Worm (Caenorhabditis elegans) whole organism, midembryonic: ENCODE results near the gene lgc-46.

ENCODE experiments used
- T22C8.4 ChIP-seq: fragments of 200-800 bp; sonication (Bioruptor generic); IDR thresholded peaks from 2 replicates; pipeline ENCODE4 v1.3.6; 2022; ENCODE audit warnings: missing genetic modification characterization, missing compliant biosample characterization
- cog-1 ChIP-seq: sonication (generic microtip); optimal IDR thresholded peaks from 2 replicates; lab custom pipeline; 2016; ENCODE audit warnings: missing genetic modification characterization, missing compliant biosample characterization
- flt-1 ChIP-seq: fragments of 200-800 bp; sonication (Bioruptor generic); IDR thresholded peaks from 2 replicates; pipeline ENCODE4 v1.3.6; 2022; ENCODE audit warnings: missing genetic modification characterization, missing compliant biosample characterization
- klf-2 ChIP-seq: fragments of 200-800 bp; sonication (Bioruptor generic); conservative IDR thresholded peaks from 2 replicates; pipeline ENCODE4 v1.3.6; 2022; ENCODE audit warnings: missing genetic modification reagents, missing genetic modification characterization, missing compliant biosample characterization
- med-1 ChIP-seq: sonication (generic microtip); optimal IDR thresholded peaks from 2 replicates; lab custom pipeline; 2017; ENCODE audit warnings: missing genetic modification characterization, mild to moderate bottlenecking, missing compliant biosample characterization, antibody characterized with exemption, missing genetic modification reagents; ENCODE audit not compliant: insufficient read depth
- ref-1 ChIP-seq: fragments of 200-800 bp; sonication (Bioruptor generic); conservative IDR thresholded peaks from 2 replicates; pipeline ENCODE4 v1.3.6; 2022; ENCODE audit warnings: missing genetic modification reagents, missing genetic modification characterization, missing compliant biosample characterization
- tab-1 ChIP-seq: fragments of 200-800 bp; sonication (Bioruptor generic); IDR thresholded peaks from 2 replicates; pipeline ENCODE4 v1.3.6; 2022; ENCODE audit warnings: missing genetic modification characterization, missing compliant biosample characterization
- ztf-23 ChIP-seq: fragments of 200-800 bp; sonication (Bioruptor generic); IDR thresholded peaks from 2 replicates; pipeline ENCODE4 v1.3.6; 2022; ENCODE audit warnings: missing genetic modification reagents, missing genetic modification characterization, missing compliant biosample characterization
- ztf-29 ChIP-seq: fragments of 200-800 bp; sonication (Bioruptor generic); IDR thresholded peaks from 2 replicates; pipeline ENCODE4 v1.3.6; 2022; ENCODE audit warnings: missing genetic modification reagents, missing genetic modification characterization, missing compliant biosample characterization

Gene lgc-46

ce11 chrIII:1135925-1136324, at the start of gene lgc-46:
Gene lgc-46, minus strand, starts transcription at chrIII:1136025.
- TF ChIP-seq ztf-23 (GFP tag; lab: Robert Waterston, UW) (no peak), ref-1 (GFP tag; lab: Robert Waterston, UW) (no peak), tab-1 (GFP tag; lab: Robert Waterston, UW) (no peak), med-1 (GFP tag; lab: Kevin White, UChicago) (no peak), cog-1 (tag; lab: Kevin White, UChicago) (no peak), klf-2 (no peak), flt-1 (GFP tag; lab: Robert Waterston, UW) (no peak), T22C8.4 (GFP tag; lab: Robert Waterston, UW) (no peak), ztf-29 (GFP tag; lab: Robert Waterston, UW) (no peak)

ce11 chrIII:1181756-1182155, 45.9 kb upstream of the lgc-46 start, which contains the start of gene nspg-8:
Gene nspg-8, plus strand, starts transcription at chrIII:1182056.
- TF ChIP-seq tab-1 (GFP tag; lab: Robert Waterston, UW) (no peak), klf-2 (no peak), ref-1 (GFP tag; lab: Robert Waterston, UW) (no peak), med-1 (GFP tag; lab: Kevin White, UChicago) (no peak), T22C8.4 (GFP tag; lab: Robert Waterston, UW) (no peak), ztf-23 (GFP tag; lab: Robert Waterston, UW) (no peak), ztf-29 (GFP tag; lab: Robert Waterston, UW) (no peak), cog-1 (tag; lab: Kevin White, UChicago) (no peak), flt-1 (GFP tag; lab: Robert Waterston, UW) (no peak)

- TF ChIP-seq flt-1 (GFP tag; lab: Robert Waterston, UW) = no peak
- TF ChIP-seq med-1 (GFP tag; lab: Kevin White, UChicago) = no peak
Measured at ce11 chrIII:1179006-1179405, 43.2 kb upstream of the lgc-46 start.

- TF ChIP-seq T22C8.4 (GFP tag; lab: Robert Waterston, UW) (no peak), cog-1 (tag; lab: Kevin White, UChicago) (no peak), flt-1 (GFP tag; lab: Robert Waterston, UW) (no peak), klf-2 (no peak), ztf-29 (GFP tag; lab: Robert Waterston, UW) (no peak)
Measured at ce11 chrIII:1176080-1176608, 40.3 kb upstream of the lgc-46 start, which contains the start of gene eak-3. Gene eak-3, minus strand, starts transcription at chrIII:1176558.

- TF ChIP-seq tab-1 (GFP tag; lab: Robert Waterston, UW) = no peak
- TF ChIP-seq T22C8.4 (GFP tag; lab: Robert Waterston, UW) = no peak
- TF ChIP-seq flt-1 (GFP tag; lab: Robert Waterston, UW) = no peak
Measured at ce11 chrIII:1173331-1173730, 37.5 kb upstream of the lgc-46 start.

- TF ChIP-seq ref-1 (GFP tag; lab: Robert Waterston, UW) (no peak), ztf-29 (GFP tag; lab: Robert Waterston, UW) (no peak; the same call in 1 of the 2 replicates), tab-1 (GFP tag; lab: Robert Waterston, UW) (no peak), T22C8.4 (GFP tag; lab: Robert Waterston, UW) (no peak), cog-1 (tag; lab: Kevin White, UChicago) (no peak), flt-1 (GFP tag; lab: Robert Waterston, UW) (no peak), klf-2 (no peak)
Measured at ce11 chrIII:1169622-1170021, 33.8 kb upstream of the lgc-46 start.

- no peak for TF ChIP-seq T22C8.4 (GFP tag; lab: Robert Waterston, UW)
- TF ChIP-seq tab-1 (GFP tag; lab: Robert Waterston, UW) = no peak
- TF ChIP-seq ref-1 (GFP tag; lab: Robert Waterston, UW) = no peak
- TF ChIP-seq ztf-29 (GFP tag; lab: Robert Waterston, UW) = no peak
- no peak for TF ChIP-seq cog-1 (tag; lab: Kevin White, UChicago)
- TF ChIP-seq klf-2 = no peak
- no peak for TF ChIP-seq med-1 (GFP tag; lab: Kevin White, UChicago)
- no peak for TF ChIP-seq ztf-23 (GFP tag; lab: Robert Waterston, UW)
- TF ChIP-seq flt-1 (GFP tag; lab: Robert Waterston, UW) = no peak
Measured at ce11 chrIII:1166388-1166787, 30.6 kb upstream of the lgc-46 start.

- no peak for TF ChIP-seq ref-1 (GFP tag; lab: Robert Waterston, UW)
- no peak for TF ChIP-seq ztf-29 (GFP tag; lab: Robert Waterston, UW)
- no peak for TF ChIP-seq flt-1 (GFP tag; lab: Robert Waterston, UW)
- no peak for TF ChIP-seq cog-1 (tag; lab: Kevin White, UChicago)
- no peak for TF ChIP-seq klf-2
- TF ChIP-seq T22C8.4 (GFP tag; lab: Robert Waterston, UW) = no peak
- TF ChIP-seq med-1 (GFP tag; lab: Kevin White, UChicago) = no peak
Measured at ce11 chrIII:1164668-1165067, 28.8 kb upstream of the lgc-46 start.

- no peak for TF ChIP-seq cog-1 (tag; lab: Kevin White, UChicago)
- no peak for TF ChIP-seq T22C8.4 (GFP tag; lab: Robert Waterston, UW)
- TF ChIP-seq tab-1 (GFP tag; lab: Robert Waterston, UW) = no peak
- no peak for TF ChIP-seq ref-1 (GFP tag; lab: Robert Waterston, UW)
- no peak for TF ChIP-seq ztf-23 (GFP tag; lab: Robert Waterston, UW)
- TF ChIP-seq flt-1 (GFP tag; lab: Robert Waterston, UW) = no peak
- TF ChIP-seq ztf-29 (GFP tag; lab: Robert Waterston, UW) = no peak
- TF ChIP-seq med-1 (GFP tag; lab: Kevin White, UChicago) = no peak
- no peak for TF ChIP-seq klf-2
Measured at ce11 chrIII:1163203-1163602, 27.4 kb upstream of the lgc-46 start.

- TF ChIP-seq cog-1 (tag; lab: Kevin White, UChicago) = no peak
- TF ChIP-seq flt-1 (GFP tag; lab: Robert Waterston, UW) = no peak
- TF ChIP-seq ref-1 (GFP tag; lab: Robert Waterston, UW) = no peak
- TF ChIP-seq ztf-23 (GFP tag; lab: Robert Waterston, UW) = no peak
- no peak for TF ChIP-seq ztf-29 (GFP tag; lab: Robert Waterston, UW)
Measured at ce11 chrIII:1161946-1162345, 26.1 kb upstream of the lgc-46 start.
